Fruit fly (Drosophila melanogaster) Kc167 (cell line): Measurements from ENCODE around the gene smg.

Source experiments
- Myc ChIP-seq: fragments of >200 bp; optimal IDR thresholded peaks from 2 replicates; lab custom pipeline; 2017; ENCODE audit warnings: missing external identifiers
- Sin3A ChIP-seq: fragments of >200 bp; optimal IDR thresholded peaks from 2 replicates; lab custom pipeline; 2018; ENCODE audit warnings: missing external identifiers
- h ChIP-seq: fragments of >200 bp; optimal IDR thresholded peaks from 3 replicates; lab custom pipeline; 2018; ENCODE audit warnings: missing external identifiers
- insv ChIP-seq: fragments of >200 bp; optimal IDR thresholded peaks from 3 replicates; lab custom pipeline; 2018; ENCODE audit warnings: missing external identifiers
- psq ChIP-seq: fragments of >200 bp; optimal IDR thresholded peaks from 2 replicates; lab custom pipeline; 2017; ENCODE audit warnings: missing external identifiers
- ttk ChIP-seq: sonication (Bioruptor generic); optimal IDR thresholded peaks from 2 replicates; lab custom pipeline; 2017; ENCODE audit warnings: missing external identifiers

smg gene

dm6 chr3L:8997686-8998239, at the start of gene smg, which contains the start of gene CG5087:
Gene smg, minus strand, starts transcription at chr3L:8997989.
Gene CG5087, plus strand, starts transcription at chr3L:8998184.
- TF ChIP-seq ttk (lab: Kevin White, UChicago) (no peak), h (lab: Kevin White, UChicago) (no peak), Myc (no peak), Sin3A (lab: Kevin White, UChicago) (no peak), insv (lab: Kevin White, UChicago) (no peak), psq (lab: Kevin White, UChicago) (no peak)

dm6 chr3L:9047062-9047461, 49.3 kb upstream of the smg start, which contains the start of gene Argk2:
Gene Argk2, plus strand, starts transcription at chr3L:9047439.
- TF ChIP-seq ttk (lab: Kevin White, UChicago) (no peak), Sin3A (lab: Kevin White, UChicago) (no peak), psq (lab: Kevin White, UChicago) (no peak), h (lab: Kevin White, UChicago) (no peak)

- TF ChIP-seq insv (lab: Kevin White, UChicago), result no peak
- TF ChIP-seq ttk (lab: Kevin White, UChicago), result no peak
- TF ChIP-seq h (lab: Kevin White, UChicago), result no peak
- no peak for TF ChIP-seq Myc
- no peak for TF ChIP-seq Sin3A (lab: Kevin White, UChicago)
- no peak for TF ChIP-seq psq (lab: Kevin White, UChicago)
These were observed 48.5 kb upstream of the smg start for dm6 chr3L:9046274-9046673.

dm6 chr3L:9045318-9045717, 47.5 kb upstream of the smg start:
- TF ChIP-seq psq (lab: Kevin White, UChicago), result no peak
- no peak for TF ChIP-seq ttk (lab: Kevin White, UChicago)
- TF ChIP-seq h (lab: Kevin White, UChicago), result no peak
- TF ChIP-seq Sin3A (lab: Kevin White, UChicago), result no peak
- no peak for TF ChIP-seq insv (lab: Kevin White, UChicago)
- no peak for TF ChIP-seq Myc

dm6 chr3L:9044896-9045295, 47.1 kb upstream of the smg start:
- TF ChIP-seq insv (lab: Kevin White, UChicago) (no peak), Sin3A (lab: Kevin White, UChicago) (no peak), h (lab: Kevin White, UChicago) (no peak), psq (lab: Kevin White, UChicago) (no peak), ttk (lab: Kevin White, UChicago) (no peak), Myc (no peak)

dm6 chr3L:9043648-9044047, 45.9 kb upstream of the smg start:
- TF ChIP-seq ttk (lab: Kevin White, UChicago) (no peak), psq (lab: Kevin White, UChicago) (no peak), insv (lab: Kevin White, UChicago) (no peak), Myc (no peak), h (lab: Kevin White, UChicago) (no peak), Sin3A (lab: Kevin White, UChicago) (no peak)

- TF ChIP-seq Sin3A (lab: Kevin White, UChicago), result no peak
- TF ChIP-seq h (lab: Kevin White, UChicago), result no peak
- TF ChIP-seq psq (lab: Kevin White, UChicago), result no peak
- TF ChIP-seq ttk (lab: Kevin White, UChicago), result no peak
- TF ChIP-seq insv (lab: Kevin White, UChicago), result no peak
- TF ChIP-seq Myc, result no peak
These were observed 44.6 kb upstream of the smg start for dm6 chr3L:9042200-9042988.

- no peak for TF ChIP-seq Myc
- no peak for TF ChIP-seq Sin3A (lab: Kevin White, UChicago)
- TF ChIP-seq ttk (lab: Kevin White, UChicago), result no peak
- TF ChIP-seq h (lab: Kevin White, UChicago), result no peak
- TF ChIP-seq insv (lab: Kevin White, UChicago), result no peak
- TF ChIP-seq psq (lab: Kevin White, UChicago), result no peak
These were observed 43.3 kb upstream of the smg start, which contains the start of gene Doc1 for dm6 chr3L:9041042-9041477. Gene Doc1, plus strand, starts transcription at chr3L:9041375.

dm6 chr3L:9039189-9039588, 41.4 kb upstream of the smg start:
- TF ChIP-seq Sin3A (lab: Kevin White, UChicago) (no peak), psq (lab: Kevin White, UChicago) (no peak), insv (lab: Kevin White, UChicago) (no peak), h (lab: Kevin White, UChicago) (no peak), Myc (no peak), ttk (lab: Kevin White, UChicago) (no peak)

dm6 chr3L:9037608-9038007, 39.8 kb upstream of the smg start:
- no peak for TF ChIP-seq ttk (lab: Kevin White, UChicago)
- no peak for TF ChIP-seq h (lab: Kevin White, UChicago)
- no peak for TF ChIP-seq Sin3A (lab: Kevin White, UChicago)
- no peak for TF ChIP-seq insv (lab: Kevin White, UChicago)
- TF ChIP-seq Myc, result no peak
- TF ChIP-seq psq (lab: Kevin White, UChicago), result no peak

dm6 chr3L:9033999-9034626, 36.3 kb upstream of the smg start:
- TF ChIP-seq h (lab: Kevin White, UChicago) (no peak), psq (lab: Kevin White, UChicago) (no peak), ttk (lab: Kevin White, UChicago) (no peak), insv (lab: Kevin White, UChicago) (no peak), Myc (no peak), Sin3A (lab: Kevin White, UChicago) (no peak)
